Fruit fly (Drosophila melanogaster) whole organism, embryonic: ENCODE measurements around the gene CG3690.

Experiments used
- Aef1 ChIP-seq: fragments of 200-800 bp; sonication (Bioruptor generic); IDR thresholded peaks from 3 replicates; pipeline ENCODE4 v1.3.6; 2022; ENCODE audit warnings: missing biosample characterization, missing genetic modification characterization
- CG10366 ChIP-seq: fragments of 200-800 bp; sonication (Bioruptor generic); IDR thresholded peaks from 2 replicates; pipeline ENCODE4 v1.3.6; 2022; ENCODE audit warnings: missing biosample characterization, missing genetic modification characterization
- CG11695 ChIP-seq: fragments of 200-800 bp; sonication (Bioruptor generic); IDR thresholded peaks from 3 replicates; pipeline ENCODE4 v1.3.6; 2022; ENCODE audit warnings: missing biosample characterization, missing genetic modification characterization
- CG13296 ChIP-seq: fragments of 200-800 bp; sonication (Bioruptor generic); optimal IDR thresholded peaks from 3 replicates; lab custom pipeline; 2018; ENCODE audit warnings: missing biosample characterization, mild to moderate bottlenecking, missing genetic modification characterization
- CG14014 ChIP-seq: fragments of 200-800 bp; sonication (Bioruptor generic); IDR thresholded peaks from 2 replicates; pipeline ENCODE4 v1.3.6; 2022; ENCODE audit warnings: missing biosample characterization, missing genetic modification characterization
- CG14710 ChIP-seq: fragments of 200-800 bp; sonication (Bioruptor generic); optimal IDR thresholded peaks from 3 replicates; lab custom pipeline; 2019; ENCODE audit warnings: missing biosample characterization, mild to moderate bottlenecking, missing genetic modification characterization, moderate library complexity
- CG14860 ChIP-seq: fragments of 200-800 bp; sonication (Bioruptor generic); IDR thresholded peaks from 3 replicates; pipeline ENCODE4 v1.3.6; 2022; ENCODE audit warnings: missing biosample characterization, missing genetic modification characterization; ENCODE audit not compliant: partially characterized antibody
- CG18599 ChIP-seq: fragments of 200-800 bp; sonication (Bioruptor generic); optimal IDR thresholded peaks from 3 replicates; lab custom pipeline; 2017; ENCODE audit warnings: missing biosample characterization, missing genetic modification characterization, mild to moderate bottlenecking, moderate library complexity, missing genetic modification reagents
- CG2129 ChIP-seq: fragments of 200-800 bp; sonication (Bioruptor generic); IDR thresholded peaks from 2 replicates; pipeline ENCODE4 v1.3.6; 2022; ENCODE audit warnings: missing biosample characterization, missing genetic modification characterization; ENCODE audit not compliant: partially characterized antibody
- CG2678 ChIP-seq: fragments of 200-800 bp; sonication (Bioruptor generic); optimal IDR thresholded peaks from 3 replicates; lab custom pipeline; 2019; ENCODE audit warnings: missing biosample characterization, mild to moderate bottlenecking, missing genetic modification characterization, moderate library complexity
- CG31441 ChIP-seq: fragments of 200-800 bp; sonication (Bioruptor generic); IDR thresholded peaks from 2 replicates; pipeline ENCODE4 v1.3.6; 2022; ENCODE audit warnings: missing biosample characterization, missing genetic modification characterization
- CG33557 ChIP-seq: fragments of 200-800 bp; sonication (Bioruptor generic); optimal IDR thresholded peaks from 2 replicates; lab custom pipeline; 2019; ENCODE audit warnings: missing biosample characterization, mild to moderate bottlenecking, missing genetic modification characterization, moderate library complexity
- CG4282 ChIP-seq: fragments of 200-800 bp; sonication (Bioruptor generic); optimal IDR thresholded peaks from 2 replicates; lab custom pipeline; 2016; ENCODE audit warnings: missing biosample characterization, missing genetic modification characterization
- CG4707 ChIP-seq: fragments of 200-800 bp; sonication (Bioruptor generic); optimal IDR thresholded peaks from 2 replicates; lab custom pipeline; 2018; ENCODE audit warnings: missing biosample characterization, mild to moderate bottlenecking, missing genetic modification characterization, moderate library complexity
- CG4730 ChIP-seq: fragments of 200-800 bp; sonication (Bioruptor generic); IDR thresholded peaks from 2 replicates; pipeline ENCODE4 v1.3.6; 2022; ENCODE audit warnings: missing biosample characterization, missing genetic modification characterization
- CG4820 ChIP-seq: fragments of 200-800 bp; sonication (Bioruptor generic); optimal IDR thresholded peaks from 3 replicates; lab custom pipeline; 2016; ENCODE audit warnings: missing biosample characterization, missing genetic modification characterization
- CG5180 ChIP-seq: fragments of 200-800 bp; sonication (Bioruptor generic); optimal IDR thresholded peaks from 3 replicates; lab custom pipeline; 2017; ENCODE audit warnings: missing biosample characterization, missing genetic modification characterization, mild to moderate bottlenecking, moderate library complexity, missing genetic modification reagents
- CG6854 ChIP-seq: fragments of 200-800 bp; sonication (Bioruptor generic); optimal IDR thresholded peaks from 3 replicates; lab custom pipeline; 2017; ENCODE audit warnings: missing biosample characterization, mild to moderate bottlenecking, missing genetic modification characterization
- CG7556 ChIP-seq: fragments of 200-800 bp; sonication (Bioruptor generic); optimal IDR thresholded peaks from 2 replicates; lab custom pipeline; 2017; ENCODE audit warnings: missing biosample characterization, mild to moderate bottlenecking, missing genetic modification characterization
- CG7839 ChIP-seq: fragments of 200-800 bp; sonication (Bioruptor generic); optimal IDR thresholded peaks from 3 replicates; lab custom pipeline; 2018; ENCODE audit warnings: missing biosample characterization, mild to moderate bottlenecking, missing genetic modification characterization, moderate library complexity
- CG8765 ChIP-seq: fragments of 200-800 bp; sonication (Bioruptor generic); IDR thresholded peaks from 2 replicates; pipeline ENCODE4 v1.3.6; 2022; ENCODE audit warnings: missing biosample characterization, missing genetic modification characterization
- CG8924 ChIP-seq: fragments of 200-800 bp; optimal IDR thresholded peaks from 3 replicates; lab custom pipeline; 2019; ENCODE audit warnings: missing biosample characterization, mild to moderate bottlenecking, missing genetic modification characterization, moderate library complexity
- D19A ChIP-seq: fragments of 200-800 bp; optimal IDR thresholded peaks from 3 replicates; lab custom pipeline; 2019; ENCODE audit warnings: missing biosample characterization, mild to moderate bottlenecking, missing genetic modification characterization, moderate library complexity
- Dref ChIP-seq: fragments of 200-800 bp; sonication (Bioruptor generic); IDR thresholded peaks from 2 replicates; pipeline ENCODE4 v1.3.6; 2022; ENCODE audit warnings: missing biosample characterization, missing genetic modification characterization
- ERR ChIP-seq: fragments of 200-800 bp; sonication (Bioruptor generic); optimal IDR thresholded peaks from 2 replicates; lab custom pipeline; 2016; ENCODE audit warnings: missing biosample characterization, missing genetic modification characterization
- Fer3 ChIP-seq: fragments of 200-800 bp; sonication (Bioruptor generic); optimal IDR thresholded peaks from 2 replicates; lab custom pipeline; 2018; ENCODE audit warnings: missing biosample characterization, mild to moderate bottlenecking, missing genetic modification characterization, moderate library complexity
- HmgD ChIP-seq: fragments of 200-800 bp; sonication (Bioruptor generic); optimal IDR thresholded peaks from 3 replicates; lab custom pipeline; 2016; ENCODE audit warnings: missing biosample characterization, missing genetic modification characterization
- Lim3 ChIP-seq: fragments of 200-800 bp; sonication (Bioruptor generic); IDR thresholded peaks from 2 replicates; pipeline ENCODE4 v1.3.6; 2022; ENCODE audit warnings: missing biosample characterization, missing genetic modification characterization
- Mes4 ChIP-seq: fragments of 200-800 bp; sonication (Bioruptor generic); optimal IDR thresholded peaks from 2 replicates; lab custom pipeline; 2016; ENCODE audit warnings: missing biosample characterization, missing genetic modification characterization
- Myb ChIP-seq: fragments of 200-800 bp; sonication (Bioruptor generic); optimal IDR thresholded peaks from 2 replicates; lab custom pipeline; 2016; ENCODE audit warnings: missing biosample characterization, missing genetic modification characterization
- NfI ChIP-seq: fragments of 200-800 bp; sonication (Bioruptor generic); optimal IDR thresholded peaks from 3 replicates; lab custom pipeline; 2018; ENCODE audit warnings: missing biosample characterization, mild to moderate bottlenecking, missing genetic modification characterization, moderate library complexity
- Oli ChIP-seq: fragments of 200-800 bp; sonication (Bioruptor generic); optimal IDR thresholded peaks from 2 replicates; lab custom pipeline; 2018; ENCODE audit warnings: missing biosample characterization, mild to moderate bottlenecking, missing genetic modification characterization, moderate library complexity
- Rx ChIP-seq: fragments of 200-800 bp; sonication (Bioruptor generic); IDR thresholded peaks from 2 replicates; pipeline ENCODE4 v1.3.6; 2022; ENCODE audit warnings: missing biosample characterization, missing genetic modification characterization
- Tbp ChIP-seq: fragments of >200 bp; optimal IDR thresholded peaks from 2 replicates; lab custom pipeline; 2018; ENCODE audit warnings: missing biosample characterization, missing genetic modification characterization
- ab ChIP-seq: fragments of 200-800 bp; sonication (Bioruptor generic); optimal IDR thresholded peaks from 2 replicates; lab custom pipeline; 2016; ENCODE audit warnings: missing biosample characterization, missing genetic modification characterization
- ap ChIP-seq: fragments of 200-800 bp; sonication (Bioruptor generic); IDR thresholded peaks from 2 replicates; pipeline ENCODE4 v1.3.6; 2022; ENCODE audit warnings: missing biosample characterization, missing genetic modification characterization
- crol ChIP-seq: fragments of 200-800 bp; sonication (Bioruptor generic); IDR thresholded peaks from 2 replicates; pipeline ENCODE4 v1.3.6; 2022; ENCODE audit warnings: missing biosample characterization, missing genetic modification characterization
- ems ChIP-seq: fragments of 200-800 bp; sonication (Bioruptor generic); optimal IDR thresholded peaks from 3 replicates; lab custom pipeline; 2016; ENCODE audit warnings: missing biosample characterization, missing genetic modification characterization
- gem ChIP-seq: fragments of 200-800 bp; sonication (Bioruptor generic); optimal IDR thresholded peaks from 2 replicates; lab custom pipeline; 2019; ENCODE audit warnings: missing biosample characterization, mild to moderate bottlenecking, missing genetic modification characterization, moderate library complexity
- hbn ChIP-seq: fragments of 200-800 bp; sonication (Bioruptor generic); IDR thresholded peaks from 2 replicates; pipeline ENCODE4 v1.3.6; 2022; ENCODE audit warnings: missing biosample characterization, missing genetic modification characterization; ENCODE audit not compliant: partially characterized antibody
- kah ChIP-seq: fragments of 200-800 bp; sonication (Bioruptor generic); optimal IDR thresholded peaks from 2 replicates; lab custom pipeline; 2018; ENCODE audit warnings: missing biosample characterization, mild to moderate bottlenecking, missing genetic modification characterization
- lab ChIP-seq: fragments of 200-800 bp; sonication (Bioruptor generic); optimal IDR thresholded peaks from 3 replicates; lab custom pipeline; 2017; ENCODE audit warnings: missing biosample characterization, missing genetic modification characterization, mild to moderate bottlenecking, moderate library complexity, missing genetic modification reagents
- luna ChIP-seq: fragments of 200-800 bp; sonication (Bioruptor generic); optimal IDR thresholded peaks from 2 replicates; lab custom pipeline; 2016; ENCODE audit warnings: missing biosample characterization, missing genetic modification characterization
- org-1 ChIP-seq: fragments of 200-800 bp; sonication (Bioruptor generic); optimal IDR thresholded peaks from 2 replicates; lab custom pipeline; 2017; ENCODE audit warnings: missing biosample characterization, missing genetic modification characterization
- peb ChIP-seq: fragments of 200-800 bp; sonication (Bioruptor generic); IDR thresholded peaks from 2 replicates; pipeline ENCODE4 v1.3.6; 2022; ENCODE audit warnings: missing biosample characterization, missing genetic modification characterization
- pfk ChIP-seq: fragments of 200-800 bp; sonication (Bioruptor generic); optimal IDR thresholded peaks from 2 replicates; lab custom pipeline; 2018; ENCODE audit warnings: missing biosample characterization, mild to moderate bottlenecking, missing genetic modification characterization, moderate library complexity
- phol ChIP-seq: fragments of 200-800 bp; sonication (Bioruptor generic); optimal IDR thresholded peaks from 3 replicates; lab custom pipeline; 2018; ENCODE audit warnings: missing biosample characterization, mild to moderate bottlenecking, missing genetic modification characterization, moderate library complexity
- z ChIP-seq: fragments of 200-800 bp; sonication (Bioruptor generic); IDR thresholded peaks from 3 replicates; pipeline ENCODE4 v1.3.6; 2022; ENCODE audit warnings: missing biosample characterization, missing genetic modification characterization

The CG3690 gene

DNA sequence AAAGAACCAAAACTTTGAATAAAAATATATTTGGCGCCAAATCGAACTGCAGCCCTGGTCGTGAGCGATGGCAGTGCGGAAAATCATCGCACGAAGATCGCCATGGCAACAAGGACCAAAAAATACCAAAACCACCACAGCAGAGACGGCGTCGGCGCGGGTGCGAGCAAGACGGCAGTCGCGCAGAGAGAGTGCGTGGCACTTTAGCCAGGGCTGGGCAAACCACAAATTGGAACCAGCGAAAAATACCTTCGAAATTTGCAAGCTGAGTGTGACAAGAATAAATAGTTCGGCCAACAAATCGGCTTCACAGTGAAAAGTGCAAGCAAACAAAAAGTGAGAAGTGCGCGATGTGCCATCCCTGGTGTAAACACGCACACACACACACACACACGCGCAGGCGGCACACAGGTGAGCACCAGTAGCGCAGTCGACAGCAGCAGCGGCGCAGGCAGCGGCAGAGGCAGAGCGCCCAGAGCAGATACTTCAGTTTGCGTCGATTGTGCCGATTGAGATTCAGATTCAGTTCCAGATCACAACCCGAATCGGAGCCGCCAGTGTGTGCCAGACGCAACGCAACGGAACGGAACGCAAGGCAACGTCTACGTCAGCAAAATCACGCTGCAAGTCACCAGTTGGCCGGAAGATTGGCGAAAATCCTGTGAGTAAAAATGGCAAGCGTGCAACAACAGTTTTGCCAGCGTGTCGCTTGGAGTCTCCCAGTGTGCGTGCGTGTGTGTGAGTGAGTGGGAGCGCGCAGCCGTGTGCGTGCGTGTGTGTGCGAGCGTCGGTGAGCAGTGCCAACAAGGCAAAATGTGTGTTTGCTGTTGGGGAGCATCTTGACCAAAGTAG is 16.4 kb downstream of the CG3690 start, which contains the start of gene TRAM (continued):
- TF ChIP-seq Lim3 (peak; percentile 94), phol (tag; lab: Kevin White, UChicago) (peak; percentile 97), org-1 (GFP tag; lab: Kevin White, UChicago) (peak; percentile 99), D19A (peak; percentile 92), z (GFP tag; lab: Robert Waterston, UW) (peak; percentile 78; the same call in 2 of the 3 replicates), Myb (GFP tag; lab: Kevin White, UChicago) (peak; percentile 93), Dref (peak; percentile 49; the same call in 1 of the 2 replicates), Aef1 (GFP tag; lab: Robert Waterston, UW) (peak; percentile 99), CG10366 (GFP tag; lab: Robert Waterston, UW) (peak; percentile 99), peb (peak; percentile 98), CG4820 (GFP tag; lab: Kevin White, UChicago) (peak; percentile 97), Rx (GFP tag; lab: Robert Waterston, UW) (peak; percentile 99), kah (GFP tag; lab: Kevin White, UChicago) (peak; percentile 94), CG6854 (peak; percentile 94), CG31441 (peak; percentile 96), CG2129 (GFP tag; lab: Robert Waterston, UW) (peak; percentile 56), ap (GFP tag; lab: Robert Waterston, UW) (peak; percentile 98), NfI (GFP tag; lab: Kevin White, UChicago) (peak; percentile 98), CG33557 (peak; percentile 98), luna (GFP tag; lab: Kevin White, UChicago) (peak; percentile 94), CG4282 (GFP tag; lab: Kevin White, UChicago) (peak; percentile 95), crol (GFP tag; lab: Robert Waterston, UW) (peak; percentile 88), gem (tag; lab: Kevin White, UChicago) (peak; percentile 98), ab (GFP tag; lab: Kevin White, UChicago) (peak; percentile 90), CG4707 (GFP tag; lab: Kevin White, UChicago) (peak; percentile 91), CG2678 (tag; lab: Kevin White, UChicago) (peak; percentile 98), Oli (tag; lab: Kevin White, UChicago) (peak; percentile 98), CG8765 (peak; percentile 98), CG4730 (GFP tag; lab: Robert Waterston, UW) (peak; percentile 97), Mes4 (GFP tag; lab: Kevin White, UChicago) (peak; percentile 98), CG14710 (peak; percentile 96), CG18599 (peak; percentile 99), HmgD (GFP tag; lab: Kevin White, UChicago) (peak; percentile 98), ERR (GFP tag; lab: Kevin White, UChicago) (peak; percentile 95), CG14860 (GFP tag; lab: Robert Waterston, UW) (peak; percentile 55; the same call in 2 of the 3 replicates), pfk (GFP tag; lab: Kevin White, UChicago) (peak; percentile 72), CG11695 (GFP tag; lab: Robert Waterston, UW) (peak; percentile 98), CG13296 (GFP tag; lab: Kevin White, UChicago) (peak; percentile 97), hbn (GFP tag; lab: Robert Waterston, UW) (peak; percentile 69), CG5180 (GFP tag; lab: Kevin White, UChicago) (peak; percentile 88), CG7839 (tag; lab: Kevin White, UChicago) (peak; percentile 98), lab (GFP tag; lab: Kevin White, UChicago) (peak; percentile 99), CG7556 (GFP tag; lab: Kevin White, UChicago) (peak; percentile 98), ems (GFP tag; lab: Kevin White, UChicago) (peak; percentile 97), Fer3 (tag; lab: Kevin White, UChicago) (peak; percentile 97), CG8924 (tag; lab: Kevin White, UChicago) (peak; percentile 93), Tbp (no peak), CG14014 (peak; percentile 99)
